Fruit fly (Drosophila melanogaster) whole organism, adult: ENCODE measurements around the gene Mdh2.

ENCODE experiments used
- cnc ChIP-seq, 2 experiments: fragments of >200 bp; optimal IDR thresholded peaks; 2 replicates each; lab custom pipeline; 2017
- kay ChIP-seq: fragments of 200-800 bp; sonication (Bioruptor generic); peaks from one replicate; lab custom pipeline; 2016; ENCODE audit warnings: missing biosample characterization, missing genetic modification characterization, borderline replicate concordance
- ovo ChIP-seq: fragments of 200-800 bp; sonication (Bioruptor generic); optimal IDR thresholded peaks from 2 replicates; lab custom pipeline; 2016; ENCODE audit warnings: missing biosample characterization, missing genetic modification characterization
- toe ChIP-seq: fragments of 200-800 bp; sonication (Bioruptor generic); optimal IDR thresholded peaks from 2 replicates; lab custom pipeline; 2016; ENCODE audit warnings: missing biosample characterization, missing genetic modification characterization

- TF ChIP-seq cnc (optimal IDR thresholded peaks at IDR 0.05; lab: Kevin White, UChicago) (no peak), toe (GFP tag; lab: Kevin White, UChicago) (no peak), kay (GFP tag; lab: Kevin White, UChicago) (peak; percentile 96), ovo (GFP tag; lab: Kevin White, UChicago) (no peak)
Observed at dm6 chr3R:18243718-18244170, 17.5 kb downstream of the Mdh2 start.
